Worm (Caenorhabditis elegans): ENCODE data around the gene C50B6.7.

The C50B6.7 gene

DNA sequence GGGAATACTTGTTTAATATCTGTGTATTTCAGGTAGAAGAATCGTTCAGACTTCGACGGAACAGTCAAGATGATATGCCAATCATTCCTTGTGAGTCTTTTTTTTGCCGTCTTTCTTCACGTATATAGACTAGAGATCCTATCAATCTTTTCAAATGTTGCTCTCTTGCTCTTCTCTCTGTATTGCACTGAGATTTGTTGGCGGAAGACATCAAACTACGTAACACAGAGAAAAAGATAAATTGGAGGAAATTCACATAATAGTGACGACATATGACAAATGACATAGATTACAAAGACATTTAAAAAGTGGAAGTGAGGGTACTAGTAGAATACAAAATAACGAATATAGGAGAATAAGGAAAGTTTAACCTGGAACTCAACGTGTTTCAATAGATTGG is 27.0 kb upstream of the C50B6.7 start:
- TF ChIP-seq unc-62 (GFP tag; optimal IDR thresholded peaks at IDR 0.05), result no peak

ce11 chrV:13350302-13350701 is 25.5 kb upstream of the C50B6.7 start:
- TF ChIP-seq unc-62 (GFP tag; optimal IDR thresholded peaks at IDR 0.05), result no peak

ce11 chrV:13345867-13346328 is 21.1 kb upstream of the C50B6.7 start, which contains the start of gene twk-43:
Gene twk-43 (plus strand): TSS chrV:13346278.
- TF ChIP-seq unc-62 (GFP tag; optimal IDR thresholded peaks at IDR 0.05), result no peak

DNA sequence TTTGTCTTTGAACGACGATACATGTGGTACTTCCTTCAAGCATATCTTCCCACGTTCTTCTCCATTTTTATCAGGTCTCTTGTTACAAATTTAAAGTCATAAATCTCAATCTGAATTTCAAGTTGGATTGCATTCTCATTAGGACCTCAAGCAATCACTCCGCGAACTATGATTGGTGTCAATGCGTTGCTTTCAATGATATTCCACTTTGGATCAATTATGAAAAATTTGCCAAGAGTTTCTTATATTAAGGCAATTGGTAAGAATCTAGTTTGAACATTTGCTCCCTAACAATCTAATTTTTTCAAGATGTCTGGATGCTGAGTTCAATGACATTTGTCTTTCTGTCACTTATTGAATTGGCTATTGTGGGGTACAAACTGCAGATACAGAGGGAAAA is 17.5 kb upstream of the C50B6.7 start:
- TF ChIP-seq unc-62 (GFP tag; optimal IDR thresholded peaks at IDR 0.05), result no peak

ce11 chrV:13339633-13340290 is 15.0 kb upstream of the C50B6.7 start, which contains the start of the genes str-4 and lgc-48:
Gene str-4 (minus strand): TSS chrV:13339733.
Gene lgc-48 (plus strand): TSS chrV:13340240.
- TF ChIP-seq unc-62 (GFP tag; optimal IDR thresholded peaks at IDR 0.05), result no peak

- no peak for TF ChIP-seq unc-62 (GFP tag; optimal IDR thresholded peaks at IDR 0.05)
Observed at ce11 chrV:13338037-13338436, 13.3 kb upstream of the C50B6.7 start.

ce11 chrV:13335883-13336419 is 11.2 kb upstream of the C50B6.7 start, which contains the start of gene C50B6.9:
Gene C50B6.9 (plus strand): TSS chrV:13336369.
- no peak for TF ChIP-seq unc-62 (GFP tag; optimal IDR thresholded peaks at IDR 0.05)

- no peak for TF ChIP-seq unc-62 (GFP tag; optimal IDR thresholded peaks at IDR 0.05)
Observed at ce11 chrV:13334447-13334846, 9.7 kb upstream of the C50B6.7 start.

DNA sequence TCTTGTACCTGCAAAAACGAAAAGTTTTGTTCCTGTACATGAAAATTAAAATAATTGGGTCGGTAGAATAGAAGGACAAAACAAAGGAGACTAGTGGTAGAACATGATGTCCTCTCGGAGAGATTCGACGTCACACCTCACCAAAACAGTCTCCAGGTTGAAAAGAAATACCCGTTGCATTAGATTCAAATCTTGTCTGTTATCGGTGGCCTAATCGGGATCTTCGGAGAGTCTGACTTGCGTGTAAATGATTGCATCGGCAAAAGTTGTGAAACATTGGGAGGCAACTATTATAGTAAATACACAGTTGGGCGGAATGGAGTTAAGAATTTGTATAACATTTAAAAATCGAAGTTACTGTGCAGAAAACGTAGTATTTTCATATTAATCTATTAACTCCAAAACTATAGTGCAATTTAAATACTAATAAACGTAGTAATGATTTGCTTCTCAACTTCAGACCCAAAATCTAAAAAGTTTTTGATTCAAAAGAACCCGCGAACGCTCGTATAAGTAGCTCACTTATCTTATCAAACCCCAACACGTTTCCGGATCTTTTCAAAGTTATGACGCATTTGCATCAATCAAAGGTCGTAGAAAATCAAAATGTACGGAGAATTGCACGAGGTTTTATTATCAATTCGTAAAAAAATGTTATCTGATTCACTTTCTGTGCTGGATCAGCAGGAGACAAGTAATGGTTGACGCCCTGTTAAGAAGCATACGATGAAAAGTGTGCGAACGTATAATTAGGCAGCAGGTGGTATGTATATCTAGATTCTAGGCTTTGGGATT is 8.8 kb upstream of the C50B6.7 start, which contains the start of gene nhr-168:
Gene nhr-168, minus strand, starts transcription at position 486 of the 795 bp plus-strand sequence.
- no peak for TF ChIP-seq unc-62 (GFP tag; optimal IDR thresholded peaks at IDR 0.05)

DNA sequence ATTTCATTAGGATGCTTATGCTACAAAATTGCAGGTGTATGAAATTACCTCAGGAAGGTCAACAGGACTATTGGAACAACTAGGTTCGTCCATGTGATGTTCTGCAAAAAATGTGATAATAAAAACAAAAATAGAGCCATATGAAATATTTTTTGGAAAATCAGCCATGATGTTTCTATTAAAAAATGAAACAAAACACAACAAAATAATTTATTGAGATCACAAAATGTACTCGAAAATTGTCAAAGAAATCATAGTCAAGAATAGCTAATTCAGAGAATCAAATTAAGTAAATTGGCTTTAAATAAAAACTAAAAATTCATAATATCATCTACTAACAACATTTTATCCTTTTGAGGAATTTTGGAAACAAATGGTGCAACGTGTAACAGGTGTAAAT is 6.1 kb upstream of the C50B6.7 start, which contains the start of gene nhr-129:
Gene nhr-129, minus strand, starts transcription at position 101 of the 400 bp plus-strand sequence.
- no peak for TF ChIP-seq unc-62 (GFP tag; optimal IDR thresholded peaks at IDR 0.05)

DNA sequence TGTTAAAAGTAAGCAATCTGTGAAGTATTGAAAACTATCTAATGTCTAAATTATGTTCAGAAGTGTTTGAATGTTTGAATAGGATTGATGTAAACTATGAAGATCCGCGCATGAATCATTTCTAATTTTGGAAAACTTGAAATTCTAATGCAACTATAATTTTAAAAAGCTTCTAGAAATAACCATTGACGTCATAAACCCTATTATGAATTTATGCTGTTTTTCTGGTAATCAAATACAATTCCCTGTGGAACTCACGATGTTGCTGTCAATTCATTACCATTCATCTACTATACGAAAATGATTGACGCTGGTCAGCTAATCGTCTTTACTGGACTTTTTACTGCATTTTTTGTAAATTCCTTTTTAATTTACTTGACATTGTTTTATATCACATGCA is 2.7 kb upstream of the C50B6.7 start, which contains the start of gene str-37:
Gene str-37, plus strand, starts transcription at position 301 of the 400 bp plus-strand sequence.
- TF ChIP-seq unc-62 (GFP tag; optimal IDR thresholded peaks at IDR 0.05), result no peak

DNA sequence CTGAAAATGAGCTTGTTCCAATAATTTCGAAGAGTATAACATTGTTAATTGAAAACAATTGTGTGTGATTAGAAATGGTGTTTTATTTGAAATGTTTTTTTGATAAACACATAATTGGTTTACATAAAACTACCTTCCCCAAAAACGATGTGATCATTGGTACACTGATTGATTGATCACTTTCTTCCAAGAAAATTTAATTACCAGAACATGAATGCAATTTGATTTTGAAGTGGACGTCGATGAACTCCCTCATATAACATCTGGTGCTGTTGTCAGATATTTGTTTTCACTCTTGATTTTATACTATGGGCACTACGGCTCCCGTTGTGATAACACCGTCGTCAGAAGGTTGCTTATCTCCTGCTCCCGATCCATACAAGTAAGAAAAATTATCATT is 4.1 kb downstream of the C50B6.7 start, which contains the start of gene srh-15:
Gene srh-15, plus strand, starts transcription at position 301 of the 400 bp plus-strand sequence.
- TF ChIP-seq unc-62 (GFP tag; optimal IDR thresholded peaks at IDR 0.05), result no peak

- TF ChIP-seq unc-62 (GFP tag; optimal IDR thresholded peaks at IDR 0.05), result no peak
Observed at ce11 chrV:13317911-13318502, 6.8 kb downstream of the C50B6.7 start, which contains the start of the genes col-161 and srh-18. Gene col-161 (minus strand): TSS chrV:13318011. Gene srh-18 (plus strand): TSS chrV:13318452.

DNA sequence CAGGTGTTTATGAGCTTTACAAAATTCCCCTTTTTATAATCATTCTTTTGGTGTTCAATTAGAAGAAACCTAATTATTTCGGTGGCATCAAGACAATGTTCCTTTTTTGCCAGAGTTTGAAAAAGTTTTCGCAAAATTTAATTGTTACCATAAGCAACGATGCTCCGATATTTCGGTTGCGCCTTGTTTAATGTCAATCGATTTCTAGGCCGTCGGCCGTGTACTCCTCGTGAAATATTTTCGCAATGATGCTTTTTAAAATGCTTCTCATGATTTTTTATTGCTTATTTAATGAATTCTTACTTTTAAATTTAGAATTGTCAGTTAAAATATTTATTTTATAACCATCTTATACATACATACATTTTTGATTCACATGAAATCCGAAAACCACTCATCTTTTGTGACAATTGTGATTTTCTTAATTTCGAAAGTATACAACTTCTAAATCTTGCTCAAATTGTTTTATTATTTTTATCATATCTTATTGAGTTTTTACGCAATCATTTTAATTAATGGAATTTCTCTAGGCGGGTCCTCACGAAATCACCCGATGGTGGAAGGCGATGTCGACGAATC is 11.6 kb downstream of the C50B6.7 start, which contains the start of gene C50B6.3:
Gene C50B6.3, plus strand, starts transcription at position 529 of the 579 bp plus-strand sequence.
- no peak for TF ChIP-seq unc-62 (GFP tag; optimal IDR thresholded peaks at IDR 0.05)

DNA sequence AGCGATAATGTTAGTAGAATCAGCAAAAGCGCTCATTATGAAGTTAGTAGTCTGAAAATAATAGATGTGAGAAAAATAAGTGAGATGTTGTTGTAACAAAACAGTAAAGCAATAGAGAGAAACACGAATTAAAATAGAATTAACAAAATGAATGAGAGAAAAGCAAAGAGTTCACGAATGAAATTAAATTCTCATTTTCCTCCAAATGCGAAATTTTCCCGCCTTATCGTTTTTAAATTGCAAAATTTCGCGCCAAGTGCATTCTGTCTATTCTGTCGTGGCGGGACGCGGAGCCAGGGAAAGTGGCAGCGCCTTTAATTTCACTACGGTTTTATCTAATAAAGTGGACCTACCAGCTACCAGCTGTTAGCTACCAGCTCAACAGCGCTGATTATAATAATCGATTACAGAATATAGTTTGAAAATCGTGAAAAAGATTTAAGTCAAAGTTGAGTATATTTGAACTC is 12.5 kb downstream of the C50B6.7 start, which contains the start of gene nasp-2:
Gene nasp-2, minus strand, starts transcription at position 51 of the 467 bp plus-strand sequence.
- TF ChIP-seq unc-62 (GFP tag; optimal IDR thresholded peaks at IDR 0.05), result no peak
